Fruit fly (Drosophila melanogaster) whole organism, larva: Measurements from ENCODE around the gene cry.

Experiments used
- noc ChIP-seq: fragments of 200-800 bp; sonication (Bioruptor generic); optimal IDR thresholded peaks from 3 replicates; lab custom pipeline; 2019; ENCODE audit warnings: missing biosample characterization, mild to moderate bottlenecking, missing genetic modification characterization, moderate library complexity

Gene cry

DNA sequence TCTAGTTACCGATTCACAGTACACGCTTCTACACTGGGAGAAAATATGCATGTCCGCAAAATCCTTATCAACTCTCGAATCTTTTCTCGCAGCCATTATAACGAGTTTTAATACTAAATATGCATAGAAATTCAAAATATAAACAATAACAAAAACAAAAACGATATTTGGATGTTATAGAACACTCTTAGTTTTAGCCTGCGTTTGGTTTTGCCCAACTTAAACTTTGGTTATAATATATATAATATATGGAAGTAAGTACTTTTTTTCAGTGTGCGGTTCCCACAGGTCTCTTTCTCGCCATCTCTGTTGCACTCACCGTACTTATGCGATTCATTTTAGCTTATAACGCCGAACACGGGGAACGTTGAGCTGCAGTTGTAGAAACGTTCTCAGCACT is at the start of gene cry:
TSS of gene cry (plus strand) at position 377 of the 400 bp plus-strand sequence.
- no peak for TF ChIP-seq noc (tag; lab: Kevin White, UChicago)

DNA sequence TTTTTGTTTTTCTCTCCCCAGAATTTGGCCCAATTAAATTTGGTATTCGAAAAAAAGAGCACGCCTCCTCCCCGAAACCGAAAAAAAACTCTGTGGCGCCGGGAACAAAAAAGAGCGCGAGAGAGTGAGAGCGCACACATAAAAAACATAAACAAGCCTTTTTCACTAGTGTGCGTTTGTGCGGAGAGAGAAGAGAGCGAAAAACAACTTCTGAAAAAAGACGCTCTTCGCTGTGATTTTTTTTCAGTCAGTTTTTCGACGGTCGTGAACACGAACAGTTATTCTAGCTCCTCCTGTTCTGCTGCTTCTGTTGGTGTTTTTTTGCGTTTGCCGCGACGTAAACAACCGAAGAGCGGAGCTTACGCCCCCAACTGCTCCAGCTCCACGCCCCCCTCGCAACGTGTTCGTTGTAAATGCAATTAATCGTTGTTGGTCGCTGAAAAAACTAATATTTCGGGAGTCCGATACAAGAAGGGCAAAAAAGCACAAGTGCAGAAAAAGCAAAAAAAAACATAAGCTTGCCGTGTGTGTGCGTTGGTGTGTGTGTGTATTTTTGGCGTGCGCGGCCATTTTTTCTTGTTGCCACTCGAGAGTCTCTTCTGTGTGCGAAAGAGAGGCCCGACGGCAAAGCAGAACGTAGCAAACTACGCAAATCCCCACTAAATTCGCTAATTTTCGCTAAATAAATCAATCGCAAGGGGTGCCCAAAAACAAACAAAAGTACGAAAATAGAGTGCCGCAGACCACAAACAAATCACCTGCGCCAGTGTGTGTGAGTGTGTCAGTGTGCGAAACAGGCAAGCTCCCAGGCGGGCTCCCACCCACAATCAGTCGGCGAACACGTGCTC is 47.8 kb upstream of the cry start, which contains the start of gene sqz:
TSS of gene sqz (plus strand) at position 240 of the 848 bp plus-strand sequence.
- peak; percentile 9 for TF ChIP-seq noc (tag; lab: Kevin White, UChicago)

DNA sequence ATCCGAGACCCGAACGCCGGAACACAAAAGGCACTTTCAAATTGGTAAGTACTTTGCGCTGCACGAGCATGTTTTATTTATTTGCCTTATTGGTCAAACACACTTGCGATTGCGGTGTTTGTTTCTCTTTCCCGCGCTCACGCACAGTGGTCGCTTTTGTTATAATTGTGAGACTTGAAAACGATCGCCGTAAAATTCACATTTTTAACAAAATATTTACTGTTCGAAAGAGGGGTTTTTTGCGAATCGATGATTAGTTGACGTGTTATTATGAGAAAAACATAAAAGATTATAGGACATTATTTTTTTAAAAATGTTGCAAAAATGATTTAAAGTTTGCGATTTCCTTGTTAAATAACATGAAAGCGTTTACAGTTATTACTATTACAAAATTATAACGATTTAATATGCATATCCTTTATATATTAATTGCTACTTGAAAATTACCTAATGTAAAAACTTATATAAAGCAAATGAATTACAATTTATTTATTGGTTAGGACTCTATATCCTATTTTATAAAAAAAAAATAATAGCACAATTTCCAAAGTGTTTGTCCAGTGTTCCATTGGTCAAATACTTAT is 47.0 kb upstream of the cry start:
- TF ChIP-seq noc (tag; lab: Kevin White, UChicago) = no peak

DNA sequence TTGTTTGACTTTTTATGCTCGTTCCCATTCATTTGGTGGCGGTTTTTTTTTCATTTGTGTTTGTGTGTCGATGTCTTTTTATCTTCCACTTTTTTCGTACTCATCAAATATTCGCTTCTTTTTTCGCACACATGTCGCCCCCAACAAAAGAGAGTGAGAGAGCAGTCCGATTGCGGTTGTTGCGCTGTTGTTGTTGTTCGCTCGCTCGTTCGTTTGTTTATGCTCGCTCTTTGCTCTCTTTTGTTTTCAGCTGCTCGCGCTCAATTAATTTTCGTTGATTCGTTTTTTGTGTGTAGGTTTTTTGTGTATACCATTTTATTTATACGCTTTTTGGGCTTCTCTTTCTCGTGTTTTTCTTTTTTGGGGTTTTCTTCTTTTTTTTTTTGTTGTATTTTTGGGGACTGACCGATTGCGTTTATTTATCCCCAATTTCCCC is 46.3 kb upstream of the cry start:
- no peak for TF ChIP-seq noc (tag; lab: Kevin White, UChicago)

DNA sequence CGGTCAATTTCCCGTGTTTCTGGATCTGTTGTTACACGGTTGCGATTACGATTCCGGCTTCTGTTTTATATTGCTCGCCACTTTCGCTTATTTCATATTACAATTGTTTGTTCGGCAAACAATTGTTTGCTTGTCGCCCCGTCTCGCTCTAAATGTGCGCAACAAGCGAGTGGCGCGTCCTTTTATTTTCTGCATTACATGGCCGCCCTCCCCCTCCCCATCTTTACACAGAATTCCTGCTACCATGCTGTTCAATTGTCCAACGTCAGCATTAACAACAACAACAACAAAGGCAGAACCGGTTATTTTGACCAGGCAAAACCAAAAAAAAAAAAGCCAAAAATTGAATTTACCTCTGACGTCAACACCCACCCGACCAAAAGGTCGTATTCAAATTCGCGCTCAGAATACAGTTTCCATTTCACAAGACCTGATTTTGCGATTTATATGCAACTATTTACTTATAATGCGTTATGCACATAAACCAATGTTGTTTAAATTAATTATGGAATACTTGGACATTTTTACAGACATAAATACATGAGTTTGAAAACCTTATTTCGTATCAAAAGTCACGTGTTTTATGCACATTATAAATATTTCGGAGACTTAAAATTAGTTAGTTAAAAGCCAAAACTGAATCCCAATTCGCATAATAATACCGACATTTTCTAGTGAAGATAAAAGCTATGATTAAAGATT is 45.7 kb upstream of the cry start:
- TF ChIP-seq noc (tag; lab: Kevin White, UChicago) = no peak

DNA sequence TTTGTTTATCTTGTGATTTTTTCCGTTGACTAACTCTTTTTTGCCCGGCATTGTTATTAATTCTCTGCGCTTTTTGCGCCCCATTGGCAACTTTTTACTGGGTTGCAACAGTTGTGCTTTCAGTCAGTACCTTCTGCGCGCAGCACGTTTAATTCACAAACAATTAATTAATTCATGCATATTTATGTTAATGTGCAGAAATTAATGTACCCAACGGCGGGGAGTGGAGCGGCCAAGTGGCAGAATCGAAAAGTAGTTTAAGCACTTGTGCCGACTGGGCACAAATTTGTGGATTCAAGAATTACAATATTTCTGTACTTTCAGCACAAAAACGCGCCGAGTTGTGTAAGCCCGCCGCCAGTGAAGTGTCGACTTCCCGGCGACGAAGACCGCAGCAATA is 44.4 kb upstream of the cry start:
- no peak for TF ChIP-seq noc (tag; lab: Kevin White, UChicago)

DNA sequence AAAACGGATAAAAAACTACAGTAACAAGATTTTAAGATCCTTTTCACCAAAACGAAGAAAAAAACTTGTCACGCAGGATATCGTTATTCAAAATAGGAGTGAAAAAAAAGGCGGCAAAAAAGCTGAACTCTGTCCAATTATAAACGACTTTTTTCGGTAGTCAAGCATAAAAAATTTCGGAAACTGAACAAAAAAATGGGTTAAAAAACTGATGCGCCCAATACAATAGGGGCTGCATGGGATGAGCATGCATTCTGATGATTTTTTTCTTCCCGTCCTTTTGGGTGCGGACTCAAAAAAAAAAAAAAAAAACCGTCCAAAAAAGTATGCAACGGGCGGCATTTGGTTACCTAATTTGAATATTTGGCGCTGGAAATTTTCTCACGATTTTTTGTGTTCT is 37.4 kb upstream of the cry start:
- TF ChIP-seq noc (tag; lab: Kevin White, UChicago) = no peak

DNA sequence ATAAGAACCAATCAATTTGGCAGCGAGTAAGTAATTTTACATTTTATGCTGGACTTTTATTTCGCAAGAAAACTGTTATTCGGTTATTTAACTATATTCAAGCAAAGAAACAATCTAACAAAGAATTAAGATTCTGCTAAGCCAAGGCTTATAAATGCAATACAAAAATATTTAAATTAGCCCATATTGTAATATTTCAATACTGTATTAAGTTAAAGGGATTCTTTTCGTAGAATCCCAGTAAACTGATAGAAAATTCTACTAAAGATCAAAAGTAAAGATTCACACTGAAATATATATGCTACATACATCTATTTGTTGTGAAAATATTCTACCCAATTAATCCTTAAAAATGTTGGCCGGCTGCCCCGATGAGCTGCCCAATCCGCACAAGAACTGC is 35.3 kb upstream of the cry start, which contains the start of gene CG14282:
TSS of gene CG14282 (plus strand) at position 301 of the 400 bp plus-strand sequence.
- TF ChIP-seq noc (tag; lab: Kevin White, UChicago) = no peak

DNA sequence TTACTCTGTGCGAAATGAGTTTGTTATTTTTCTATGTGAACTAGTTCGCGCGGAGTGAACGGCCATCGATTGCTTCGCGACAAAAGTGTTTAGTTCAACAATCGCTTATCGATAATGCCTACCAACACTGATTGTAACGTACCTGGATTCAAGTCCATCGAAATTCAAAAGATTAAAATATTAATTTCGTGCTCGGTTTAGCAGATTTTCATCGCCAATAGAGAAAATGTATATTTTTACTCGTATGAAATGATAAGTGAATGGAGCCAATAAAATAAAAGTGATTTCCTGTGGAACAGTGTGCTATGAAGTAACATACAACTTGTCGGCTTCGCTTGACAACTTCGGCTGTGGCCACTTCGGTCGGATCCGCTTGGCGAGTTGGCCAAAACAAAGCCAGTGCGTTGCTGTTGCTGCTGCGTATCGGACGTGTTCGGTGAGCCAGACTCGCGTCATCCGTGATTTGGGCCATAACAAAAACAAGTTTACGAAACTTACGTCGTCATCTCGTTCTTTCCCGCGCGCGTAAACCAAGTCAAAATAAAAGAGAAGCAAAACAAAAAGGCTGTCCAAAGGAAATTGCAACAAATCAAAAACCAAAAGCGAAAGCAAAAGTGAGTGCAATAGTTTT is 31.6 kb upstream of the cry start, which contains the start of the genes CG5555 and myd:
TSS of gene CG5555 (minus strand) at position 276 of the 631 bp plus-strand sequence.
TSS of gene myd (plus strand) at position 397 of the 631 bp plus-strand sequence.
- no peak for TF ChIP-seq noc (tag; lab: Kevin White, UChicago)

DNA sequence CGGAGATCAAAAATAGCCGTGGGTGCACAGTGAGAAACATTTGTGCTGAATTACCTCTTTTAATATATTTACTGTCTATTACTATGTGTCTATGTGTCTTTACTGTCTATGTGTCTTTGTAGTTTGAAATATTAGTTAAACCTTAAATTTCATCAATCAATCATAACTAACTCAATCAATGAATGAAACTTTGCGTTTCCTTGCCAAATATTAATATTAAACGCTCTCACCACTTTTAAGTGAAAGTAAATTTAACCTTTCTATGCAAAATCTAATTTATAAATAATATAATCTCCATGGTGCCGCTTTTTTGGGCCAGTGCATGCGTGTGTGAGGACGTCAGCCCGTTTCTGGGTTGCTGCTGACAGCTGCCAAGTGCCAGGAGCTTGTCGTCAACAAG is 30.7 kb upstream of the cry start:
- no peak for TF ChIP-seq noc (tag; lab: Kevin White, UChicago)

DNA sequence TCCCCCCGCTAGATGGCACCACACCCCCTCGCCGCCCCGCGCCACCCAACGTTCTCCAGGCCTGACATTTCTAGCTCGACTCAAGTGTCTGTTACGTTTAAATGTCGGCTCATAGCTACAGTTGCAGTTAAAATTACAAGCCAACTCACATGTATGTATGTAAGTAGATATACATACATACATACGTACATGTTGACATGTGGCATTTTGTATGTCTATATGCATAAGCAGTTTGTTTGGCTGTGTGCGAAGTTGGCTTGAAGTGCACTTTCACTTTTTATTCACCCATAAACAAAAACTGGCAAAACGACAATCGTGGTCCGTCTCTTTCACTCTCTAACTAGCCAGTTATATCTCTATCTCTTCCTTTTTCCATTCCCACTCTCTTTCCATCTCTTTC is 29.1 kb upstream of the cry start:
- no peak for TF ChIP-seq noc (tag; lab: Kevin White, UChicago)

DNA sequence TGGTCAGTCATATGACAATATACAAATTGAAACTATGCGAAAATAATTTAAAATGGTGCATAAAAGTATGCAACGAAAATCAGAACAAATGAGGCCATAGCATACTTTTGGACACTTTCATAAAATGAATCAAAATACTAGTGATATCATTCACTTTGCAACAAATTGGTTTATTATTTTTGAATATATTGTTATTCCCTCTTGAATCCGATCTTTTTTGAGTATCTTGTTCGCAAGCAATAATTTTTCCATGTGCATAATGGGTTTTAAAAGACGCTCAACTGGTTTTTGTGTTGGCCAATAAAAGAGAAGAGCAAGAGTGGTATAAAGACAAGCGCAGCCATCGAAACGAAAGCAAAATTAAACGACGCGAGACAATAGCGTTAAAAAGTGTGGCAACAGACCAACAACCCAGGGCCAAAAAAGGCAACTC is 24.2 kb upstream of the cry start:
- TF ChIP-seq noc (tag; lab: Kevin White, UChicago) = peak; percentile 61

DNA sequence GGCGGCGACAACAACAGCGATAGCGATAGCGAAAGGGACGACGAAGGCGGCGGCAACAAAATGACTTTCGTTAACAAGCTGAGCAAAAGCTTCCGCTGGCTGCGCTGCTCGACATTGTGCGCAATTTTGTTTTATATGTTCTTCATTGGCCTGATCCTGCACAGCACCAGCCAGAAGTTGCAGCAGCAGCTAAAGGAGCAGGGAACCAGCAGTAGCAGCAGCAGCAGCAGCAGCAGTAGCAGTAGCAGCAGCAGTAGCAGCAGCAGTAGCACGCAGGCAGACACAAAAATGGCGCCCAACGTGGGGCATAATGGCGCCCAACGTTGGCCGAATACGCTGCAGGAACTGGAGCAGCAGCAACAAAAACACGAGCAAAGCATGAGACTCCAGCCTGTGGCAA is 21.9 kb upstream of the cry start:
- no peak for TF ChIP-seq noc (tag; lab: Kevin White, UChicago)

DNA sequence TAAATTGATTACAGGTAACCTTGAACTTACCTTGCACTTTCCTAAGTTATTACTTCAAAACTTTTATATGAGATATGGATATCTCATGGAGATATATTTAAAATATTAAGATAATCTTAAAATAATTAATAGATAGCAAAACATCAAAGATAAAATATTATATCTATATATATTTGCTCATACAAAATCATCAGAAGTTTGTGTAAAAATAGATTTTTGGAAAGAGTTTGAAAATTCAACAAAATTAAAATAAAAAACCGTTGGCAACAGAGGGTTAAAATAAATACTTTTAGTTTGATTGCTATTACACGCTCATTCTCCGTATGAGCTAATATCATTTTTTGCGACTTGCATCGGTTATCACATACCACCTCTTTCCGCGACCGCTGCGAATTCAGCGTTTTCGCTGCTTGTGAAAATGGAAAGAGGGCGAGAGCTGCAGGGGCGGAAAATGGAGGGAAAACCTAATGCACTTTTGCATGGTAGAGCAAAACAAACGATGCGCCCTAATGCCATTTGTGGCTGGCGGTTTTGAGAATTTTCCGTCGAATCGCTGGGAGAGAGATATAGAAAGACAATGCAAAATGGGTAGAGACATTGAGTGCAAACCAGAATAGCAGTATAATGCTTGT is 707 bp downstream of the cry start:
- TF ChIP-seq noc (tag; lab: Kevin White, UChicago) = no peak

DNA sequence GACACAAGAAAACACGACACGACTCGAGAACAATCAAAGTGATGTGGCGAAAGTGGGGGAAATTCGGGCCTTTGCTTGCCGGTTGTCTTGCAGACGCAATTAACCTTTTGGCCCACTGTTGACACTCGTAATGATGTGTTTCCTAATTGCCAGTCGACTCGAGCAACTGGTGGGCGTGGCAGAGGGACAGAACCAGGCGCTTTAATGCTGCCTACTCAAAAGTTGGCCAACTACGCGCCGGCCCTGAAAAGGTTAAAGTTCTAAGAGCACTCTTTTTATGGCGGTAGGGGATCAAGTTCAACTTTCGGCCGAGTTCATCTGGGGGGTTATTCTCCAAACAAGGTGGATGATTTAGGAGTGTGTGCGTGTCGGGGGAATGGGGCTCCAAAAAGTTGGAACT is 9.4 kb downstream of the cry start:
- TF ChIP-seq noc (tag; lab: Kevin White, UChicago) = no peak
